Worm (Caenorhabditis elegans) whole organism, L3 larva: ENCODE measurements around the gene twk-32.

Source experiments
- elt-3 ChIP-seq, 3 experiments: fragments of 150-350 bp in 1 of 3; sonication (generic microtip) in 2 of 3; optimal IDR thresholded peaks; 2 replicates in 2 of 3; 4 replicates in 1 of 3; lab custom pipeline; 2014 to 2017; ENCODE audit warnings: missing biosample characterization in 3 of 3, missing genetic modification characterization in 3 of 3
- snpc-4 ChIP-seq: fragments of 150-350 bp; optimal IDR thresholded peaks from 2 replicates; lab custom pipeline; 2014; ENCODE audit warnings: missing biosample characterization, missing genetic modification characterization
- zag-1 ChIP-seq: fragments of 150-350 bp; optimal IDR thresholded peaks from 2 replicates; lab custom pipeline; 2014; ENCODE audit warnings: missing biosample characterization, missing genetic modification characterization
- ztf-11 ChIP-seq: fragments of 150-350 bp; optimal IDR thresholded peaks from 2 replicates; lab custom pipeline; 2014; ENCODE audit warnings: missing biosample characterization, missing genetic modification characterization

DNA sequence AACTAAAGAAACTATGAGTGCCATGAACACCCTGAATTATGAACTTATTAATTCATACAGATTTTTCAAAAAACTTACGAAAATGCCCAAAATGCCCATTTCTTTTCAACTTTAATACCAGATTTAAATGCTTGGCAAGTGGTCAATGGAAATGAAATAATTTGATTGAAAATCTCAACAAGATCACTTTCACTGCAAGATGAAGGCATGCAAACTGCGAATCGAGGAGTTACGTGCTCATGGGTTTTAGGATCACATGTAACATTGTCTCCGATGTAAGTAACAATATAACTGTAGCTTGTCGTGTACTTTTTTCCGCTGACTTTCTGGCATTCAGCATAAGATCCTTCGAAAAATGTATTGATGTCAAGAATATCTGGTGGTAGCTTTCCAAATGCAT is 15.5 kb upstream of the twk-32 start:
- TF ChIP-seq ztf-11 (tag; lab: Kevin White, UChicago) (no peak), snpc-4 (tag; lab: Kevin White, UChicago) (no peak), elt-3 (tag; optimal IDR thresholded peaks at IDR 0.05; lab: Kevin White, UChicago) (no peak), zag-1 (tag; lab: Kevin White, UChicago) (no peak)
